Fruit fly (Drosophila melanogaster) whole organism, adult: ENCODE results near the gene CG1965.

ENCODE experiments used
- cic ChIP-seq: fragments of 200-800 bp; sonication (Bioruptor generic); optimal IDR thresholded peaks from 2 replicates; lab custom pipeline; 2017; ENCODE audit warnings: missing biosample characterization, mild to moderate bottlenecking, missing genetic modification characterization, moderate library complexity
- kay ChIP-seq: fragments of 200-800 bp; sonication (Bioruptor generic); peaks from one replicate; lab custom pipeline; 2016; ENCODE audit warnings: missing biosample characterization, missing genetic modification characterization, borderline replicate concordance
- ovo ChIP-seq: fragments of 200-800 bp; sonication (Bioruptor generic); optimal IDR thresholded peaks from 2 replicates; lab custom pipeline; 2016; ENCODE audit warnings: missing biosample characterization, missing genetic modification characterization

- TF ChIP-seq cic (GFP tag; lab: Kevin White, UChicago), result peak; percentile 21
- TF ChIP-seq ovo (GFP tag; lab: Kevin White, UChicago), result no peak
- no peak for TF ChIP-seq kay (GFP tag; lab: Kevin White, UChicago)
These were observed 23.2 kb downstream of the CG1965 start for dm6 chr3R:7090337-7090830.
